Fruit fly (Drosophila melanogaster): ENCODE measurements around the gene sim.
A peak's percentile ranks its signal among the peaks of the same experiment; 100 is the strongest.

The sim gene

DNA sequence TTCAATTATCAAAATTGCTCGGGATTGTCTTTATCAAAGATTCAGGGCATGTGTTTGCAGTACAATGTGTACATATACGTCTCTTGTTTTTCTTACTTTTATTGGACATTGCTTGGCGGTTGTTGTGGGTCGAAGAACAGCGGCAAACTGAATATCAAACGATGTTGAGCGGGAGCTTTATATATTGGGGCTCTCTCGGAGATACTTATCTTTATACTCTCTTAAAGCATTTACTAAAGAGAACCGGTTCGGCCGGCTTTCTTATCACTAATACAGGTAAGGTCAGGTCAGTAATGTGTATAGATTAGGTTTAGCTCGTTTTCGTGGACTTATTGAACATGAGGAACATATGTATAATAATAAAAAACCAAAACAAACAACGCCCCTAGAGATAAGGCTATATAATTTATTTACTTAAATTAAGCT lies 6.2 kb upstream of the sim start, which contains the start of gene CG7966 (continued):
- TF ChIP-seq Sox100B (GFP tag; optimal IDR thresholded peaks at IDR 0.05), result peak; percentile 40
- TF ChIP-seq pfk (GFP tag; optimal IDR thresholded peaks at IDR 0.05), result no peak
- TF ChIP-seq ranshi (GFP tag; IDR thresholded peaks at IDR 0.05), result peak; percentile 25; the same call in 1 of the 2 replicates
- no peak for TF ChIP-seq Dip2 (GFP tag; IDR thresholded peaks at IDR 0.05)
- TF ChIP-seq ato (GFP tag; IDR thresholded peaks at IDR 0.05; ENCODE audit: partially characterized antibody), result no peak
- TF ChIP-seq pho (GFP tag; optimal IDR thresholded peaks at IDR 0.05), result peak; percentile 15
- peak; percentile 85 for TF ChIP-seq mirr (GFP tag; optimal IDR thresholded peaks at IDR 0.05)
- TF ChIP-seq Nf-YC (tag; optimal IDR thresholded peaks at IDR 0.05), result no peak
- TF ChIP-seq CG34224 (GFP tag; IDR thresholded peaks at IDR 0.05; ENCODE audit: partially characterized antibody), result peak; percentile 14; the same call in 2 of the 3 replicates
- peak; percentile 38 for TF ChIP-seq MTF-1 (GFP tag; optimal IDR thresholded peaks at IDR 0.05; ENCODE audit: borderline replicate concordance)
- TF ChIP-seq CG11456 (GFP tag; IDR thresholded peaks at IDR 0.05), result 0 out of 3 replicates have a peak, but pooled peaks have one; percentile 30
- TF ChIP-seq Sin3A (optimal IDR thresholded peaks at IDR 0.05), result no peak
- TF ChIP-seq D19B (GFP tag; optimal IDR thresholded peaks at IDR 0.05), result no peak
- TF ChIP-seq CG14050 (GFP tag; IDR thresholded peaks at IDR 0.05), result no peak
- TF ChIP-seq otp (GFP tag; IDR thresholded peaks at IDR 0.05), result 0 out of 3 replicates have a peak, but pooled peaks have one; percentile 41
- peak; percentile 49 for TF ChIP-seq CG34376 (GFP tag; optimal IDR thresholded peaks at IDR 0.05)
- TF ChIP-seq bigmax (GFP tag; optimal IDR thresholded peaks at IDR 0.05), result peak; percentile 23
- TF ChIP-seq CG6254 (GFP tag; optimal IDR thresholded peaks at IDR 0.05), result peak; percentile 36
- no peak for TF ChIP-seq CG7357 (GFP tag; IDR thresholded peaks at IDR 0.05)
- TF ChIP-seq fd64A (GFP tag; optimal IDR thresholded peaks at IDR 0.05), result peak; percentile 32
- no peak for TF ChIP-seq CG6765 (GFP tag; optimal IDR thresholded peaks at IDR 0.05)
- peak; percentile 63 for TF ChIP-seq caup (GFP tag; optimal IDR thresholded peaks at IDR 0.05; ENCODE audit: severe bottlenecking)
- peak; percentile 19 for TF ChIP-seq CG17385 (GFP tag; optimal IDR thresholded peaks at IDR 0.05)
- TF ChIP-seq lbe (GFP tag; optimal IDR thresholded peaks at IDR 0.05), result peak; percentile 52
- no peak for TF ChIP-seq CG4820 (GFP tag; optimal IDR thresholded peaks at IDR 0.05)
- TF ChIP-seq HHEX (GFP tag; optimal IDR thresholded peaks at IDR 0.05), result peak; percentile 7
- no peak for TF ChIP-seq Pdp1 (GFP tag; optimal IDR thresholded peaks at IDR 0.05)
- TF ChIP-seq Hmr (GFP tag; optimal IDR thresholded peaks at IDR 0.05), result peak; percentile 36
- TF ChIP-seq shn (GFP tag; optimal IDR thresholded peaks at IDR 0.05), result no peak
- peak; percentile 42 for TF ChIP-seq B-H2 (GFP tag; optimal IDR thresholded peaks at IDR 0.05)
- no peak; the same call in 1 of the 2 replicates for TF ChIP-seq CG42726 (GFP tag; IDR thresholded peaks at IDR 0.05; ENCODE audit: partially characterized antibody)
- TF ChIP-seq gt (GFP tag; IDR thresholded peaks at IDR 0.05), result no peak
- TF ChIP-seq CG5180 (GFP tag; optimal IDR thresholded peaks at IDR 0.05), result no peak
- peak in 1 of 2 experiments; percentile 47 for TF ChIP-seq Eip74EF (GFP tag; optimal IDR thresholded peaks at IDR 0.05)
- TF ChIP-seq hbn (GFP tag; IDR thresholded peaks at IDR 0.05; ENCODE audit: partially characterized antibody), result no peak
- peak; percentile 6 for TF ChIP-seq CG9727 (GFP tag; optimal IDR thresholded peaks at IDR 0.05)
- TF ChIP-seq exex (tag; optimal IDR thresholded peaks at IDR 0.05), result peak; percentile 87
- TF ChIP-seq bbx (GFP tag; IDR thresholded peaks at IDR 0.05; ENCODE audit: partially characterized antibody), result peak; percentile 37; the same call in 1 of the 2 replicates
- no peak for TF ChIP-seq CG11247 (GFP tag; IDR thresholded peaks at IDR 0.05)
- peak; percentile 59 for TF ChIP-seq lab (GFP tag; optimal IDR thresholded peaks at IDR 0.05)
- peak; percentile 48 for TF ChIP-seq CG6813 (GFP tag; optimal IDR thresholded peaks at IDR 0.05)
- TF ChIP-seq CG8281 (tag; optimal IDR thresholded peaks at IDR 0.05), result no peak
- no peak for TF ChIP-seq Dref (GFP tag; IDR thresholded peaks at IDR 0.05)
- TF ChIP-seq salm (tag; optimal IDR thresholded peaks at IDR 0.05), result peak; percentile 10
- no peak for TF ChIP-seq Hey (tag; optimal IDR thresholded peaks at IDR 0.05)
- TF ChIP-seq cg (GFP tag; optimal IDR thresholded peaks at IDR 0.05), result peak; percentile 24
- TF ChIP-seq amos (GFP tag; IDR thresholded peaks at IDR 0.05; ENCODE audit: partially characterized antibody), result peak; percentile 26; the same call in 1 of the 2 replicates
- TF ChIP-seq lmd (GFP tag; IDR thresholded peaks at IDR 0.05), result no peak

Measured in whole organism, embryonic.